Worm (Caenorhabditis elegans) whole organism, midembryonic: ENCODE measurements around the gene ntc-1.

ENCODE experiments used
- klf-2 ChIP-seq: fragments of 200-800 bp; sonication (Bioruptor generic); conservative IDR thresholded peaks from 2 replicates; pipeline ENCODE4 v1.3.6; 2022; ENCODE audit warnings: missing genetic modification reagents, missing genetic modification characterization, missing compliant biosample characterization
- tab-1 ChIP-seq: fragments of 200-800 bp; sonication (Bioruptor generic); IDR thresholded peaks from 2 replicates; pipeline ENCODE4 v1.3.6; 2022; ENCODE audit warnings: missing genetic modification characterization, missing compliant biosample characterization
- ztf-29 ChIP-seq: fragments of 200-800 bp; sonication (Bioruptor generic); IDR thresholded peaks from 2 replicates; pipeline ENCODE4 v1.3.6; 2022; ENCODE audit warnings: missing genetic modification reagents, missing genetic modification characterization, missing compliant biosample characterization

DNA sequence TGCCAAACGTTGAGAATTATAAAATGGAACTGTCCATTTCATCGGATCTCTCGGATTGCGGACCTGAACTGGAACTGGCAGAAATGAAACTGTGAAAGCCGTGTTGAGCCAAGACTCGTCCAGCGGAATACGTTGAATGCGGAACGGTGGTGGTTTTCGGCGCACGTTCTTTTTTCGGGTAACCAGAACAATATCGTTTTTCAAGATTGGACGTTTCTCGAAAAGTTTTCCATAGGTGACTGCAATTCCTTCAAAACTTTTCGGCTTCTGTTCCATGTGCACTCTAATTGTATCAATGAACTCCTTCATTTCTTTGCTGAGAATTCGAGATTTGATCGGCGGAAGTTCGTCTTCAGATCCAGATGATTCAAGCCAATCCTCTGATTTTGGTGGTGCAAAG is 21.1 kb upstream of the ntc-1 start:
- TF ChIP-seq klf-2 (GFP tag; lab: Robert Waterston, UW): no peak
- TF ChIP-seq tab-1 (GFP tag; lab: Robert Waterston, UW): no peak
- TF ChIP-seq ztf-29 (GFP tag; lab: Robert Waterston, UW): no peak
